Worm (Caenorhabditis elegans): ENCODE measurements around the gene col-158.

The col-158 gene

ce11 chrV:11861880-11862544, 32.6 kb downstream of the col-158 start:
- TF ChIP-seq fkh-8 (tag; optimal IDR thresholded peaks at IDR 0.05) (peak; percentile 36), ceh-8 (GFP tag; optimal IDR thresholded peaks at IDR 0.05) (peak; percentile 63), nhr-71 (tag; optimal IDR thresholded peaks at IDR 0.05) (peak; percentile 31), lin-14 (GFP tag; optimal IDR thresholded peaks at IDR 0.05) (peak; percentile 13), egl-13 (tag; optimal IDR thresholded peaks at IDR 0.05) (no peak), fos-1 (tag; optimal IDR thresholded peaks at IDR 0.05) (peak; percentile 10)

ce11 chrV:11862817-11863216, 33.4 kb downstream of the col-158 start, which contains the start of gene R13H4.6:
Gene R13H4.6, plus strand, starts transcription at chrV:11863117.
- TF ChIP-seq efl-1 (optimal IDR thresholded peaks at IDR 0.05) = no peak
- peak in 1 of 2 experiments; percentile 3 for TF ChIP-seq efl-1 (GFP tag; optimal IDR thresholded peaks at IDR 0.05 in 1 of 2)
- TF ChIP-seq mdl-1 (tag; optimal IDR thresholded peaks at IDR 0.05) = no peak

ce11 chrV:11868142-11868541, 38.8 kb downstream of the col-158 start, which contains the start of gene R13H4.7:
Gene R13H4.7, minus strand, starts transcription at chrV:11868242.
- TF ChIP-seq ceh-63 (GFP tag; optimal IDR thresholded peaks at IDR 0.05) = no peak
- TF ChIP-seq C16A3.4 (tag; optimal IDR thresholded peaks at IDR 0.05) = no peak
- TF ChIP-seq aly-2 (tag; optimal IDR thresholded peaks at IDR 0.05) = no peak
- TF ChIP-seq unc-62 (GFP tag; optimal IDR thresholded peaks at IDR 0.05) = no peak
- no peak for TF ChIP-seq mab-9 (GFP tag; IDR thresholded peaks at IDR 0.05)
- TF ChIP-seq efl-3 (GFP tag; optimal IDR thresholded peaks at IDR 0.05) = no peak
- TF ChIP-seq fkh-4 (tag; optimal IDR thresholded peaks at IDR 0.05; ENCODE audit: borderline replicate concordance) = no peak
- no peak for TF ChIP-seq nhr-85 (tag)
- no peak for TF ChIP-seq egl-27 (tag; optimal IDR thresholded peaks at IDR 0.05)
- TF ChIP-seq pqm-1 (tag; optimal IDR thresholded peaks at IDR 0.05) = no peak
- TF ChIP-seq alr-1 (tag; optimal IDR thresholded peaks at IDR 0.05; ENCODE audit: borderline replicate concordance) = no peak
- TF ChIP-seq jun-1 (tag; optimal IDR thresholded peaks at IDR 0.05) = no peak
- no peak for TF ChIP-seq nhr-20 (tag; optimal IDR thresholded peaks at IDR 0.05)
- no peak for TF ChIP-seq fkh-10 (GFP tag; optimal IDR thresholded peaks at IDR 0.05)
- TF ChIP-seq ceh-8 (GFP tag; optimal IDR thresholded peaks at IDR 0.05) = no peak

ce11 chrV:11875060-11875459, 45.7 kb downstream of the col-158 start, which contains the start of gene sulp-4:
Gene sulp-4, plus strand, starts transcription at chrV:11875360.
- TF ChIP-seq efl-1 (optimal IDR thresholded peaks at IDR 0.05) = no peak
- peak in 1 of 2 experiments; percentile 58 for TF ChIP-seq efl-1 (GFP tag; optimal IDR thresholded peaks at IDR 0.05 in 1 of 2)
- TF ChIP-seq pqm-1 (tag; optimal IDR thresholded peaks at IDR 0.05) = no peak

- TF ChIP-seq vab-15 (tag; optimal IDR thresholded peaks at IDR 0.05) (no peak), hpl-2 (GFP tag; optimal IDR thresholded peaks at IDR 0.05) (no peak), elt-3 (tag; optimal IDR thresholded peaks at IDR 0.05) (no peak), zip-4 (GFP tag; optimal IDR thresholded peaks at IDR 0.05) (no peak), nhr-28 (tag; optimal IDR thresholded peaks at IDR 0.05) (no peak), aha-1 (tag; optimal IDR thresholded peaks at IDR 0.05) (no peak), sup-37 (GFP tag; optimal IDR thresholded peaks at IDR 0.05) (no peak), nhr-85 (tag) (no peak), nhr-19 (GFP tag; conservative IDR thresholded peaks at IDR 0.05) (no peak), C16A3.4 (tag; optimal IDR thresholded peaks at IDR 0.05) (no peak), C34B4.2 (tag; optimal IDR thresholded peaks at IDR 0.05) (no peak), sptf-1 (tag; optimal IDR thresholded peaks at IDR 0.05) (no peak), pax-3 (tag; optimal IDR thresholded peaks at IDR 0.05) (no peak), irx-1 (tag; optimal IDR thresholded peaks at IDR 0.05) (no peak)
These were observed 47.3 kb downstream of the col-158 start for ce11 chrV:11876657-11877056.
